Worm (Caenorhabditis elegans): ENCODE measurements around the gene W02B12.13.

Gene W02B12.13

DNA sequence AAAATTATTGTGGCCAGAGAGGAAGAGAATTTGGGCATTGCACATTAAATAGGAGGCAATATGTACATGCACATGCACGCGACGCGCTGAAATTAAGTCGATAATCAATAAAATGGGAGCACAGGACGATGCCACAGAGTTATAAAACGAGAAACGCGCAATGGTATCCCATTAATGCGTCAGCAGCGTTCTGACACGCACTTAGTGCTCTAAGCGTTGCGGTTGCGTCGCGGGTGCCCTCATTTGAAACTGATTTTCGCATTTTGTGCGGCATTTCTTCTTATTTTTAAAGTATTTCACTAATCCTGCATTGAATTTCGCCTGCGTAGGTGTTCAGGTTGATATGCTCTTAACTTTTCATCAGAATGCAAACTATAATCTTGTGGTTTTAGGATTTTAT, 8.0 kb downstream of the W02B12.13 start, which contains the start of gene rsp-1:
Gene rsp-1, plus strand, starts transcription at position 338 of the 400 bp plus-strand sequence.
- peak; percentile 17 for TF ChIP-seq hlh-30 (tag; optimal IDR thresholded peaks at IDR 0.05; ENCODE audit: insufficient read depth)
- TF ChIP-seq ceh-2 (tag; optimal IDR thresholded peaks at IDR 0.05) = peak; percentile 43
- peak; percentile 23 for TF ChIP-seq unc-86 (tag; optimal IDR thresholded peaks at IDR 0.05)
- TF ChIP-seq npax-4 (tag; optimal IDR thresholded peaks at IDR 0.05) = no peak
- no peak for TF ChIP-seq unc-3 (GFP tag; conservative IDR thresholded peaks at IDR 0.05)
- peak; percentile 66 for TF ChIP-seq unc-3 (tag; optimal IDR thresholded peaks at IDR 0.05)
- no peak for TF ChIP-seq hlh-15 (tag; optimal IDR thresholded peaks at IDR 0.05)
- peak; percentile 77 for TF ChIP-seq tbx-2 (tag; optimal IDR thresholded peaks at IDR 0.05)
- peak; percentile 13 for TF ChIP-seq fkh-10 (GFP tag; optimal IDR thresholded peaks at IDR 0.05)
- TF ChIP-seq che-1 (tag; optimal IDR thresholded peaks at IDR 0.05) = peak; percentile 6
- no peak for TF ChIP-seq mec-3 (tag; optimal IDR thresholded peaks at IDR 0.05; ENCODE audit: borderline replicate concordance)
- TF ChIP-seq ceh-48 (tag; optimal IDR thresholded peaks at IDR 0.05) = peak; percentile 88
- peak; percentile 38 for TF ChIP-seq fax-1 (tag; optimal IDR thresholded peaks at IDR 0.05)
- no peak for TF ChIP-seq hlh-13 (GFP tag; optimal IDR thresholded peaks at IDR 0.05)
- TF ChIP-seq ceh-24 (tag; optimal IDR thresholded peaks at IDR 0.05) = no peak
- TF ChIP-seq Y22D7AL.16 (tag; optimal IDR thresholded peaks at IDR 0.05) = peak; percentile 37
- peak; percentile 49 for TF ChIP-seq madf-2 (tag; optimal IDR thresholded peaks at IDR 0.05)
- TF ChIP-seq nfya-1 (tag; optimal IDR thresholded peaks at IDR 0.05) = peak; percentile 80
- peak; percentile 45 for TF ChIP-seq syd-9 (tag; optimal IDR thresholded peaks at IDR 0.05)
- TF ChIP-seq ets-4 (tag; optimal IDR thresholded peaks at IDR 0.05) = peak; percentile 18
- peak; percentile 67 for TF ChIP-seq dve-1 (tag; optimal IDR thresholded peaks at IDR 0.05)
- peak; percentile 77 for TF ChIP-seq ceh-18 (tag; optimal IDR thresholded peaks at IDR 0.05)
- TF ChIP-seq pat-9 (tag; optimal IDR thresholded peaks at IDR 0.05) = peak; percentile 49
- peak; percentile 55 for TF ChIP-seq lim-6 (tag; optimal IDR thresholded peaks at IDR 0.05)
- peak; percentile 42 for TF ChIP-seq pag-3 (tag; optimal IDR thresholded peaks at IDR 0.05; ENCODE audit: borderline replicate concordance)
- TF ChIP-seq ahr-1 (tag; optimal IDR thresholded peaks at IDR 0.05) = no peak
- TF ChIP-seq sox-4 (tag; optimal IDR thresholded peaks at IDR 0.05) = peak; percentile 19
- peak; percentile 47 for TF ChIP-seq ceh-30 (tag; optimal IDR thresholded peaks at IDR 0.05)
- TF ChIP-seq pros-1 (tag; optimal IDR thresholded peaks at IDR 0.05) = no peak
- TF ChIP-seq C08G9.2 (tag; optimal IDR thresholded peaks at IDR 0.05) = peak; percentile 19
- peak; percentile 36 for TF ChIP-seq ceh-6 (GFP tag; optimal IDR thresholded peaks at IDR 0.05)
- TF ChIP-seq ceh-14 (tag; optimal IDR thresholded peaks at IDR 0.05) = peak; percentile 48
- peak; percentile 51 for TF ChIP-seq elt-2 (tag; optimal IDR thresholded peaks at IDR 0.05)
- TF ChIP-seq ceh-34 (tag; optimal IDR thresholded peaks at IDR 0.05) = peak; percentile 58
- peak; percentile 78 for TF ChIP-seq ceh-31 (tag; optimal IDR thresholded peaks at IDR 0.05)
- TF ChIP-seq gmeb-2 (tag; optimal IDR thresholded peaks at IDR 0.05) = peak; percentile 35
- peak; percentile 55 for TF ChIP-seq ztf-16 (tag; optimal IDR thresholded peaks at IDR 0.05)
- peak; percentile 46 for TF ChIP-seq sdc-2 (tag; optimal IDR thresholded peaks at IDR 0.05)
- TF ChIP-seq fkh-6 (tag; optimal IDR thresholded peaks at IDR 0.05) = peak; percentile 33
- TF ChIP-seq nhr-11 (tag; optimal IDR thresholded peaks at IDR 0.05) = no peak
- TF ChIP-seq ceh-9 (tag; optimal IDR thresholded peaks at IDR 0.05) = no peak
- peak; percentile 69 for TF ChIP-seq ref-2 (tag; optimal IDR thresholded peaks at IDR 0.05)
- TF ChIP-seq F13H6.1 (tag; optimal IDR thresholded peaks at IDR 0.05) = peak; percentile 40
- peak; percentile 8 for TF ChIP-seq T23F11.4 (GFP tag; optimal IDR thresholded peaks at IDR 0.05)
- TF ChIP-seq rnt-1 (tag; optimal IDR thresholded peaks at IDR 0.05) = peak; percentile 71
- no peak for TF ChIP-seq elt-4 (tag; optimal IDR thresholded peaks at IDR 0.05)
- no peak for TF ChIP-seq ttx-3 (tag; optimal IDR thresholded peaks at IDR 0.05)
- TF ChIP-seq pha-2 (tag; optimal IDR thresholded peaks at IDR 0.05) = peak; percentile 33
- peak; percentile 81 for TF ChIP-seq unc-42 (tag; optimal IDR thresholded peaks at IDR 0.05)
- peak; percentile 34 for TF ChIP-seq unc-55 (GFP tag; optimal IDR thresholded peaks at IDR 0.05)
- TF ChIP-seq dmd-4 (tag; optimal IDR thresholded peaks at IDR 0.05; ENCODE audit: borderline replicate concordance) = no peak
- TF ChIP-seq K09A11.1 (tag; optimal IDR thresholded peaks at IDR 0.05; ENCODE audit: insufficient read depth) = peak; percentile 11
